Worm (Caenorhabditis elegans) whole organism, midembryonic: ENCODE results near the gene srw-34.

Experiments used
- cog-1 ChIP-seq: sonication (generic microtip); optimal IDR thresholded peaks from 2 replicates; lab custom pipeline; 2016; ENCODE audit warnings: missing genetic modification characterization, missing compliant biosample characterization
- flt-1 ChIP-seq: fragments of 200-800 bp; sonication (Bioruptor generic); IDR thresholded peaks from 2 replicates; pipeline ENCODE4 v1.3.6; 2022; ENCODE audit warnings: missing genetic modification characterization, missing compliant biosample characterization
- med-1 ChIP-seq: sonication (generic microtip); optimal IDR thresholded peaks from 2 replicates; lab custom pipeline; 2017; ENCODE audit warnings: missing genetic modification characterization, mild to moderate bottlenecking, missing compliant biosample characterization, antibody characterized with exemption, missing genetic modification reagents; ENCODE audit not compliant: insufficient read depth
- ref-1 ChIP-seq: fragments of 200-800 bp; sonication (Bioruptor generic); conservative IDR thresholded peaks from 2 replicates; pipeline ENCODE4 v1.3.6; 2022; ENCODE audit warnings: missing genetic modification reagents, missing genetic modification characterization, missing compliant biosample characterization
- tab-1 ChIP-seq: fragments of 200-800 bp; sonication (Bioruptor generic); IDR thresholded peaks from 2 replicates; pipeline ENCODE4 v1.3.6; 2022; ENCODE audit warnings: missing genetic modification characterization, missing compliant biosample characterization
- ztf-23 ChIP-seq: fragments of 200-800 bp; sonication (Bioruptor generic); IDR thresholded peaks from 2 replicates; pipeline ENCODE4 v1.3.6; 2022; ENCODE audit warnings: missing genetic modification reagents, missing genetic modification characterization, missing compliant biosample characterization
- ztf-29 ChIP-seq: fragments of 200-800 bp; sonication (Bioruptor generic); IDR thresholded peaks from 2 replicates; pipeline ENCODE4 v1.3.6; 2022; ENCODE audit warnings: missing genetic modification reagents, missing genetic modification characterization, missing compliant biosample characterization

DNA sequence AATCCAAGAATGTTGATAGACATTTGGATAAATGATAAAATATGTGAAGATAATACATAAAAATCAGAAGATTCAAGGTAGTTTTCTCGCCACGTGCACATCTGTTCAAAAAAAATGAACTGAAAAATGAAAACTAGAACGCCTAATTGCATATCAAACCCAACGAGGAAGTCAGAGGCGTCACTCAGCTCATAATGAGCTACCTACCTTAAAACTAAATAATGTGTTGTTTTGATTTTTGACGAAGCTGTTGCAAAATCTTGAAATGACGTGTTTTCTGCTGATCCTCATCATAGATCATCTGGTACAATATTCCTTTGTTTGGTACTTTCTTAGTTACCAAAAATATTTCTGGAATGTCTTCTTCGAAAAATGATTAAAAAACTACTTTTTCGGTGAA is 51.2 kb downstream of the srw-34 start, which contains the start of gene srh-138:
- TF ChIP-seq flt-1 (no peak), tab-1 (GFP tag; lab: Robert Waterston, UW) (no peak), ztf-23 (GFP tag; lab: Robert Waterston, UW) (no peak), cog-1 (no peak), med-1 (GFP tag; lab: Kevin White, UChicago) (no peak), ref-1 (GFP tag; lab: Robert Waterston, UW) (no peak), ztf-29 (no peak)
